Fruit fly (Drosophila melanogaster): ENCODE measurements around the gene CG9917.

CG9917 gene

dm6 chrX:16277878-16278506 lies 45.0 kb downstream of the CG9917 start, which contains the start of gene eas (continued):
- TF ChIP-seq ap (GFP tag; IDR thresholded peaks at IDR 0.05) = no peak
- no peak for TF ChIP-seq CG15073 (GFP tag; optimal IDR thresholded peaks at IDR 0.05)
- TF ChIP-seq ase (GFP tag; IDR thresholded peaks at IDR 0.05) = no peak
- TF ChIP-seq trh (GFP tag; optimal IDR thresholded peaks at IDR 0.05) = no peak
- no peak for TF ChIP-seq Sox100B (GFP tag; optimal IDR thresholded peaks at IDR 0.05)
- no peak for TF ChIP-seq tx (GFP tag; optimal IDR thresholded peaks at IDR 0.05)
- no peak for TF ChIP-seq CG7987 (GFP tag; optimal IDR thresholded peaks at IDR 0.05)
- peak; percentile 79 for TF ChIP-seq CG13287 (GFP tag; IDR thresholded peaks at IDR 0.05; ENCODE audit: partially characterized antibody)
- TF ChIP-seq CG2120 (GFP tag; optimal IDR thresholded peaks at IDR 0.05) = peak; percentile 30
- TF ChIP-seq CG17328 (GFP tag; IDR thresholded peaks at IDR 0.05) = no peak
- TF ChIP-seq Hr3 (GFP tag; optimal IDR thresholded peaks at IDR 0.05) = no peak
- TF ChIP-seq gcm2 (GFP tag; optimal IDR thresholded peaks at IDR 0.05) = no peak
- no peak for TF ChIP-seq jing (GFP tag; optimal IDR thresholded peaks at IDR 0.05)
- no peak for TF ChIP-seq Neu2 (GFP tag; optimal IDR thresholded peaks at IDR 0.05; ENCODE audit: borderline replicate concordance)
- no peak for TF ChIP-seq Sry-β (GFP tag; optimal IDR thresholded peaks at IDR 0.05)
- no peak for TF ChIP-seq CG10147 (GFP tag; optimal IDR thresholded peaks at IDR 0.05)
- TF ChIP-seq Doc3 (GFP tag; IDR thresholded peaks at IDR 0.05; ENCODE audit: partially characterized antibody) = peak; percentile 54; the same call in 2 of the 3 replicates
- no peak for TF ChIP-seq Gug (GFP tag; IDR thresholded peaks at IDR 0.05)
- TF ChIP-seq p53 (GFP tag; optimal IDR thresholded peaks at IDR 0.05) = peak; percentile 44
- no peak for TF ChIP-seq YL-1 (GFP tag; optimal IDR thresholded peaks at IDR 0.05)
- TF ChIP-seq gce (GFP tag; IDR thresholded peaks at IDR 0.05) = no peak
- TF ChIP-seq CG11456 (GFP tag; IDR thresholded peaks at IDR 0.05) = peak; percentile 53; the same call in 2 of the 3 replicates
- peak; percentile 67 for TF ChIP-seq CG3995 (GFP tag; optimal IDR thresholded peaks at IDR 0.05)
- peak; percentile 37; the same call in 1 of the 2 replicates for TF ChIP-seq CG3847 (GFP tag; IDR thresholded peaks at IDR 0.05)
- TF ChIP-seq fd3F (GFP tag; optimal IDR thresholded peaks at IDR 0.05) = no peak
- TF ChIP-seq CG9817 (tag; optimal IDR thresholded peaks at IDR 0.05) = no peak
- TF ChIP-seq lilli (GFP tag; optimal IDR thresholded peaks at IDR 0.05) = peak; percentile 43
- TF ChIP-seq CG18619 (GFP tag; optimal IDR thresholded peaks at IDR 0.05) = no peak
- TF ChIP-seq CG17359 (tag; optimal IDR thresholded peaks at IDR 0.05) = no peak
- peak; percentile 27; the same call in 1 of the 2 replicates for TF ChIP-seq NFAT (GFP tag; IDR thresholded peaks at IDR 0.05)
- TF ChIP-seq CG31224 (GFP tag; IDR thresholded peaks at IDR 0.05) = no peak
- no peak for TF ChIP-seq maf-S (GFP tag; optimal IDR thresholded peaks at IDR 0.05)
- peak; percentile 4 for TF ChIP-seq jumu (GFP tag; optimal IDR thresholded peaks at IDR 0.05)
- TF ChIP-seq mirr (GFP tag; optimal IDR thresholded peaks at IDR 0.05) = no peak
- TF ChIP-seq CG31388 (GFP tag; optimal IDR thresholded peaks at IDR 0.05) = no peak
- no peak for TF ChIP-seq CG17829 (tag; optimal IDR thresholded peaks at IDR 0.05)
- no peak for TF ChIP-seq tio (GFP tag; optimal IDR thresholded peaks at IDR 0.05)
- peak; percentile 56 for TF ChIP-seq CG9932 (GFP tag; IDR thresholded peaks at IDR 0.05)
- no peak for TF ChIP-seq CG18599 (GFP tag; optimal IDR thresholded peaks at IDR 0.05)
- TF ChIP-seq btn (GFP tag; optimal IDR thresholded peaks at IDR 0.05) = no peak
- TF ChIP-seq Oli (tag; optimal IDR thresholded peaks at IDR 0.05) = no peak
- no peak for TF ChIP-seq sr (GFP tag; IDR thresholded peaks at IDR 0.05)
- TF ChIP-seq disco-r (GFP tag; optimal IDR thresholded peaks at IDR 0.05) = peak; percentile 27
- TF ChIP-seq CG3407 (GFP tag; optimal IDR thresholded peaks at IDR 0.05) = no peak
- TF ChIP-seq CG3281 (GFP tag; optimal IDR thresholded peaks at IDR 0.05) = no peak
- TF ChIP-seq Dbx (GFP tag; IDR thresholded peaks at IDR 0.05) = 0 out of 3 replicates have a peak, but pooled peaks have one; percentile 31
- peak; percentile 30 for TF ChIP-seq CG16863 (GFP tag; optimal IDR thresholded peaks at IDR 0.05)
- TF ChIP-seq CG10366 (GFP tag; IDR thresholded peaks at IDR 0.05) = 0 out of 2 replicates have a peak, but pooled peaks have one; percentile 7
- no peak for TF ChIP-seq Hand (GFP tag; optimal IDR thresholded peaks at IDR 0.05)
- TF ChIP-seq CG1603 (tag; optimal IDR thresholded peaks at IDR 0.05) = peak; percentile 63
